Fruit fly (Drosophila melanogaster): Measurements from ENCODE around the gene CG42249.

Gene CG42249

DNA sequence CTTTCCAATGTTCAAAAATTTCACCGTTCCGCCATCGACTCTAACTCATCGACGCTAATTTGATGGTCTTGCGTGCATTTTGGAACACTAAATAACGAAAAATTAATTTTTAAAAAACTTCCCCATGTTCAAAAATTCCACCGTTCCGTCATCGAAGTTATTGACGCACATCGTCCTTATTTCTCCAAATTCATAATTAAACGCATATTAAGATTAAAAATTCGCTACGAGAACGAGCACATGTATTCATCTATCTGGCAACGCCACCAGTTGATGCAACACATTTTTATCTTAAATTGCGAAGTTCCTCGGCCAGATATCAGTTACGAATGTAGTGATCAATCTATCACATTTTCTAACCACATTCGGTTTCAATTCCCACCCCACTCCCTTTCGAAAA, 53.1 kb downstream of the CG42249 start, which contains the start of gene Lint-1 (continued):
- peak; percentile 35 for TF ChIP-seq Max (GFP tag; optimal IDR thresholded peaks at IDR 0.05)
- TF ChIP-seq dmrt11E (tag; optimal IDR thresholded peaks at IDR 0.05), result no peak
- TF ChIP-seq gro (GFP tag; optimal IDR thresholded peaks at IDR 0.05), result no peak
- no peak for TF ChIP-seq Hmx (GFP tag; optimal IDR thresholded peaks at IDR 0.05)
- TF ChIP-seq usp (GFP tag; optimal IDR thresholded peaks at IDR 0.05), result no peak
- no peak for TF ChIP-seq CG12236 (GFP tag; optimal IDR thresholded peaks at IDR 0.05)
- TF ChIP-seq D (optimal IDR thresholded peaks at IDR 0.05), result no peak
- no peak for TF ChIP-seq D (GFP tag; optimal IDR thresholded peaks at IDR 0.05)
- no peak for TF ChIP-seq CG11085 (GFP tag; IDR thresholded peaks at IDR 0.05)
- peak; percentile 26 for TF ChIP-seq shn (GFP tag; optimal IDR thresholded peaks at IDR 0.05)
- no peak for TF ChIP-seq CG17186 (GFP tag; optimal IDR thresholded peaks at IDR 0.05)
- TF ChIP-seq CG14710 (tag; optimal IDR thresholded peaks at IDR 0.05), result peak; percentile 22
- TF ChIP-seq crol (GFP tag; IDR thresholded peaks at IDR 0.05), result no peak
- TF ChIP-seq CG10462 (GFP tag; optimal IDR thresholded peaks at IDR 0.05), result no peak
- TF ChIP-seq Nf-YC (tag; optimal IDR thresholded peaks at IDR 0.05), result no peak
- peak; percentile 33 for TF ChIP-seq YL-1 (GFP tag; optimal IDR thresholded peaks at IDR 0.05)
- TF ChIP-seq CG12942 (GFP tag; optimal IDR thresholded peaks at IDR 0.05), result no peak
- TF ChIP-seq Sox100B (GFP tag; optimal IDR thresholded peaks at IDR 0.05), result no peak
- peak; percentile 37 for TF ChIP-seq Scr (GFP tag; IDR thresholded peaks at IDR 0.05; ENCODE audit: partially characterized antibody)
- no peak for TF ChIP-seq ap (GFP tag; IDR thresholded peaks at IDR 0.05)
- TF ChIP-seq CG7963 (GFP tag; IDR thresholded peaks at IDR 0.05; ENCODE audit: partially characterized antibody), result no peak
- no peak for TF ChIP-seq emc (GFP tag; optimal IDR thresholded peaks at IDR 0.05)
- TF ChIP-seq CG14014 (GFP tag; IDR thresholded peaks at IDR 0.05), result no peak
- 0 out of 3 replicates have a peak, but pooled peaks have one; percentile 22 for TF ChIP-seq CG11456 (GFP tag; IDR thresholded peaks at IDR 0.05)
- TF ChIP-seq vvl (GFP tag; IDR thresholded peaks at IDR 0.05), result peak; percentile 42; the same call in 1 of the 2 replicates
- TF ChIP-seq CG5245 (GFP tag; optimal IDR thresholded peaks at IDR 0.05), result no peak
- TF ChIP-seq CG8290 (GFP tag; optimal IDR thresholded peaks at IDR 0.05), result no peak
- TF ChIP-seq CG8290 (tag; optimal IDR thresholded peaks at IDR 0.05), result peak in 1 of 2 experiments; percentile 59
- TF ChIP-seq CkIIα-i1 (GFP tag; IDR thresholded peaks at IDR 0.05), result no peak
- TF ChIP-seq tap (tag; optimal IDR thresholded peaks at IDR 0.05), result no peak
- TF ChIP-seq dpn (GFP tag; optimal IDR thresholded peaks at IDR 0.05), result peak in 1 of 2 experiments; percentile 40
- peak; percentile 23 for TF ChIP-seq CG7786 (GFP tag; optimal IDR thresholded peaks at IDR 0.05)
- no peak for TF ChIP-seq CrebB (tag; optimal IDR thresholded peaks at IDR 0.05)
- TF ChIP-seq Spps (tag; optimal IDR thresholded peaks at IDR 0.05), result no peak
- TF ChIP-seq CG6791 (GFP tag; IDR thresholded peaks at IDR 0.05; ENCODE audit: partially characterized antibody), result no peak
- no peak for TF ChIP-seq CG16813 (GFP tag; IDR thresholded peaks at IDR 0.05; ENCODE audit: partially characterized antibody)
- no peak for TF ChIP-seq CG9727 (GFP tag; optimal IDR thresholded peaks at IDR 0.05)
- no peak for TF ChIP-seq CG2889 (GFP tag; IDR thresholded peaks at IDR 0.05)
- no peak for TF ChIP-seq Sry-β (GFP tag; optimal IDR thresholded peaks at IDR 0.05)
- TF ChIP-seq gfzf (GFP tag; optimal IDR thresholded peaks at IDR 0.05), result peak; percentile 9
- TF ChIP-seq sim (GFP tag; IDR thresholded peaks at IDR 0.05), result no peak
- no peak for TF ChIP-seq CG16863 (GFP tag; optimal IDR thresholded peaks at IDR 0.05)
- TF ChIP-seq CG4730 (GFP tag; IDR thresholded peaks at IDR 0.05), result no peak
- TF ChIP-seq onecut (GFP tag; IDR thresholded peaks at IDR 0.05), result no peak
- TF ChIP-seq Atf6 (GFP tag; IDR thresholded peaks at IDR 0.05), result no peak
- TF ChIP-seq caup (GFP tag; optimal IDR thresholded peaks at IDR 0.05; ENCODE audit: severe bottlenecking), result no peak
- TF ChIP-seq vfl (GFP tag; optimal IDR thresholded peaks at IDR 0.05), result peak; percentile 6
- TF ChIP-seq CG7556 (GFP tag; optimal IDR thresholded peaks at IDR 0.05), result no peak
- no peak for TF ChIP-seq CG17829 (tag; optimal IDR thresholded peaks at IDR 0.05)
- TF ChIP-seq gt (GFP tag; IDR thresholded peaks at IDR 0.05), result no peak
- TF ChIP-seq kay (GFP tag; optimal IDR thresholded peaks at IDR 0.05), result no peak
- no peak for TF ChIP-seq Dref (GFP tag; IDR thresholded peaks at IDR 0.05)
- no peak for TF ChIP-seq CG2199 (GFP tag; IDR thresholded peaks at IDR 0.05)

Measured in whole organism, embryonic.